Fruit fly (Drosophila melanogaster) whole organism, embryonic: ENCODE measurements around the gene vvl.

ENCODE experiments used
- ci ChIP-seq: fragments of 200-800 bp; sonication (Bioruptor generic); IDR thresholded peaks from 3 replicates; pipeline ENCODE4 v1.3.6; 2022; ENCODE audit warnings: missing biosample characterization, missing genetic modification characterization
- vvl ChIP-seq: fragments of 200-800 bp; sonication (Bioruptor generic); IDR thresholded peaks from 2 replicates; pipeline ENCODE4 v1.3.6; 2022; ENCODE audit warnings: missing biosample characterization, missing genetic modification characterization

The vvl gene

dm6 chr3L:6843610-6844129 lies 53.7 kb downstream of the vvl start (continued):
- peak; percentile 92 for TF ChIP-seq vvl (GFP tag; lab: Robert Waterston, UW)
- TF ChIP-seq ci, result 0 out of 3 replicates have a peak, but pooled peaks have one; percentile 27
